Worm (Caenorhabditis elegans) whole organism, late embryonic: ENCODE measurements around the gene grl-1.

Experiments
- ahr-1 ChIP-seq: sonication (generic microtip); optimal IDR thresholded peaks from 2 replicates; lab custom pipeline; 2016; ENCODE audit warnings: missing genetic modification characterization, missing compliant biosample characterization
- ceh-14 ChIP-seq: sonication (generic microtip); optimal IDR thresholded peaks from 2 replicates; lab custom pipeline; 2016; ENCODE audit warnings: missing genotype, missing genetic modification characterization, missing compliant biosample characterization
- ceh-19 ChIP-seq: fragments of 200-800 bp; sonication (Bioruptor generic); optimal IDR thresholded peaks from 2 replicates; lab custom pipeline; 2018; ENCODE audit warnings: mild to moderate bottlenecking, missing genetic modification characterization, missing compliant biosample characterization
- hlh-13 ChIP-seq: fragments of 200-800 bp; sonication (Bioruptor generic); optimal IDR thresholded peaks from 2 replicates; lab custom pipeline; 2018; ENCODE audit warnings: mild to moderate bottlenecking, missing genetic modification characterization, missing compliant biosample characterization
- nfya-1 ChIP-seq: sonication (generic microtip); optimal IDR thresholded peaks from 2 replicates; lab custom pipeline; 2017; ENCODE audit warnings: missing genetic modification characterization, mild to moderate bottlenecking, missing compliant biosample characterization, antibody characterized with exemption, moderate library complexity
- nhr-11 ChIP-seq: fragments of 150-350 bp; optimal IDR thresholded peaks from 2 replicates; lab custom pipeline; 2014; ENCODE audit warnings: missing biosample characterization, missing genetic modification characterization
- odd-2 ChIP-seq: sonication (generic microtip); optimal IDR thresholded peaks from 2 replicates; lab custom pipeline; 2017; ENCODE audit warnings: antibody characterized with exemption, mild to moderate bottlenecking, missing genetic modification characterization, missing compliant biosample characterization
- pag-3 ChIP-seq: sonication (generic microtip); optimal IDR thresholded peaks from 2 replicates; lab custom pipeline; 2016; ENCODE audit warnings: missing compliant biosample characterization, missing genetic modification characterization, borderline replicate concordance
- pax-1 ChIP-seq: fragments of 150-350 bp; optimal IDR thresholded peaks from 2 replicates; lab custom pipeline; 2014; ENCODE audit warnings: missing biosample characterization, missing genetic modification characterization
- pha-4 ChIP-seq: fragments of 150-350 bp; optimal IDR thresholded peaks from 2 replicates; lab custom pipeline; 2018; ENCODE audit warnings: missing biosample characterization, missing genetic modification reagents, missing genetic modification characterization
- sox-2 ChIP-seq: fragments of 200-800 bp; sonication (Bioruptor generic); IDR thresholded peaks from 2 replicates; pipeline ENCODE4 v1.3.6; 2022; ENCODE audit warnings: missing genetic modification reagents, missing genetic modification characterization, missing compliant biosample characterization
- tbx-7 ChIP-seq: sonication (generic microtip); optimal IDR thresholded peaks from 2 replicates; lab custom pipeline; 2016; ENCODE audit warnings: missing genotype, missing genetic modification characterization, missing compliant biosample characterization
- unc-55 ChIP-seq: sonication (generic microtip); optimal IDR thresholded peaks from 2 replicates; lab custom pipeline; 2017; ENCODE audit warnings: missing biosample characterization, missing genetic modification reagents, missing genetic modification characterization
- zip-5 ChIP-seq: sonication (generic microtip); optimal IDR thresholded peaks from 2 replicates; lab custom pipeline; 2016; ENCODE audit warnings: missing genetic modification characterization, missing compliant biosample characterization

ce11 chrV:5484866-5485265 lies 48.8 kb downstream of the grl-1 start, which contains the start of gene srg-65:
- TF ChIP-seq tbx-7 (no peak), ceh-19 (GFP tag; lab: Kevin White, UChicago) (no peak), sox-2 (GFP tag; lab: Robert Waterston, UW) (no peak), odd-2 (tag; lab: Kevin White, UChicago) (no peak), pha-4 (tag; lab: Kevin White, UChicago) (no peak), ceh-14 (tag; lab: Kevin White, UChicago) (no peak), unc-55 (no peak), nhr-11 (tag; lab: Kevin White, UChicago) (no peak), pax-1 (tag; lab: Kevin White, UChicago) (no peak), hlh-13 (GFP tag; lab: Kevin White, UChicago) (no peak), nfya-1 (tag; lab: Kevin White, UChicago) (no peak), ahr-1 (tag; lab: Kevin White, UChicago) (no peak), zip-5 (tag; lab: Kevin White, UChicago) (no peak), pag-3 (tag; lab: Kevin White, UChicago) (no peak)
